Fruit fly (Drosophila melanogaster): Measurements from ENCODE around the gene EloB.

DNA sequence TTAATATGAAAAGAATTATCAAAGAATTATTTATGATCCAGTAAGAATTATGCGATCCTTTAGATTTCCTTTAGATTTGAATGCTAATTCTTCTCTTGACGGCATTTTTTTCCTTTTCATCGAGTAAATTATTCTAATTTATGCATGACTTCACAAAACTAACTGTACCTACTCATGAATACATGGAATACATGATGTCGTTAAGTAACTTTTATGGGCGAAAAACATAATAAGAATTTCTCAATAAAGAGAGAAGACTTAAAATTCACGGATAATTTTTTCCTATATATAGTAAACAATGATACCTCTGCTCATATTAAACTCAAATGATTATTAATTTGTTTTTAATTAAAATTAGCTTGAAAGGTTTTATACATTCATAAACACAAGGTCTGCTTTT lies 16.3 kb upstream of the EloB start:
- no peak for TF ChIP-seq CTCF (optimal IDR thresholded peaks at IDR 0.05)
- TF ChIP-seq CG8478 (optimal IDR thresholded peaks at IDR 0.05): no peak
